Worm (Caenorhabditis elegans): Measurements from ENCODE around the gene F43C9.1.

ce11 chrX:4800892-4801291 lies 7.8 kb downstream of the F43C9.1 start:
- TF ChIP-seq fos-1 (tag; optimal IDR thresholded peaks at IDR 0.05) (no peak), aly-2 (tag; optimal IDR thresholded peaks at IDR 0.05) (no peak), nhr-237 (tag; optimal IDR thresholded peaks at IDR 0.05) (no peak), mep-1 (tag; optimal IDR thresholded peaks at IDR 0.05) (no peak), lin-13 (GFP tag; optimal IDR thresholded peaks at IDR 0.05) (no peak)

Measured in whole organism, L1 larva.